Fruit fly (Drosophila melanogaster): ENCODE measurements around the gene CG11498.

CG11498 gene

dm6 chr3R:30195606-30196049 is 35.4 kb upstream of the CG11498 start (continued):
- 0 out of 3 replicates have a peak, but pooled peaks have one; percentile 58 for TF ChIP-seq Mrtf (GFP tag; IDR thresholded peaks at IDR 0.05)
- no peak for TF ChIP-seq grn (GFP tag; optimal IDR thresholded peaks at IDR 0.05)
- no peak for TF ChIP-seq CG8290 (GFP tag; optimal IDR thresholded peaks at IDR 0.05)
- TF ChIP-seq CG8290 (tag; optimal IDR thresholded peaks at IDR 0.05): peak in 1 of 2 experiments; percentile 86
- TF ChIP-seq CG32772 (GFP tag; IDR thresholded peaks at IDR 0.05): 0 out of 2 replicates have a peak, but pooled peaks have one; percentile 20
- no peak for TF ChIP-seq abd-A (tag; optimal IDR thresholded peaks at IDR 0.05)
- peak; percentile 68; the same call in 2 of the 3 replicates for TF ChIP-seq ken (GFP tag; IDR thresholded peaks at IDR 0.05)
- no peak for TF ChIP-seq Opbp (GFP tag; IDR thresholded peaks at IDR 0.05; ENCODE audit: partially characterized antibody)
- no peak for TF ChIP-seq pfk (GFP tag; optimal IDR thresholded peaks at IDR 0.05)
- peak; percentile 58 for TF ChIP-seq cwo (GFP tag; optimal IDR thresholded peaks at IDR 0.05)
- TF ChIP-seq CG9932 (GFP tag; IDR thresholded peaks at IDR 0.05): no peak
- 0 out of 3 replicates have a peak, but pooled peaks have one; percentile 46 for TF ChIP-seq gce (GFP tag; IDR thresholded peaks at IDR 0.05)
- TF ChIP-seq CG4404 (GFP tag; IDR thresholded peaks at IDR 0.05): no peak
- peak; percentile 35; the same call in 1 of the 2 replicates for TF ChIP-seq Bgb (GFP tag; IDR thresholded peaks at IDR 0.05; ENCODE audit: partially characterized antibody)
- peak; percentile 55 for TF ChIP-seq E2f1 (GFP tag; IDR thresholded peaks at IDR 0.05)
- no peak for TF ChIP-seq CG8478 (optimal IDR thresholded peaks at IDR 0.05)
- peak; percentile 45 for TF ChIP-seq Jarid2 (GFP tag; optimal IDR thresholded peaks at IDR 0.05)
- peak; percentile 75 for TF ChIP-seq vvl (GFP tag; IDR thresholded peaks at IDR 0.05)
- peak; percentile 60 for TF ChIP-seq Deaf1 (tag; optimal IDR thresholded peaks at IDR 0.05)
- TF ChIP-seq gsb (GFP tag; IDR thresholded peaks at IDR 0.05): no peak
- TF ChIP-seq jigr1 (GFP tag; IDR thresholded peaks at IDR 0.05): no peak
- no peak for TF ChIP-seq wor (GFP tag; IDR thresholded peaks at IDR 0.05)
- peak; percentile 78 for TF ChIP-seq CTCF (GFP tag; optimal IDR thresholded peaks at IDR 0.05)
- TF ChIP-seq CG10979 (tag; optimal IDR thresholded peaks at IDR 0.05): no peak
- TF ChIP-seq CG2889 (GFP tag; IDR thresholded peaks at IDR 0.05): 0 out of 3 replicates have a peak, but pooled peaks have one; percentile 4
- TF ChIP-seq CG15269 (tag; optimal IDR thresholded peaks at IDR 0.05): peak; percentile 48
- TF ChIP-seq CG42726 (GFP tag; IDR thresholded peaks at IDR 0.05; ENCODE audit: partially characterized antibody): no peak
- no peak for TF ChIP-seq yki (optimal IDR thresholded peaks at IDR 0.05)
- TF ChIP-seq fu2 (GFP tag; optimal IDR thresholded peaks at IDR 0.05): peak; percentile 47
- no peak for TF ChIP-seq crc (GFP tag; optimal IDR thresholded peaks at IDR 0.05)
- TF ChIP-seq row (GFP tag; IDR thresholded peaks at IDR 0.05): peak; percentile 84
- TF ChIP-seq CG33213 (GFP tag; optimal IDR thresholded peaks at IDR 0.05): peak; percentile 6
- peak; percentile 71 for TF ChIP-seq CG16779 (GFP tag; IDR thresholded peaks at IDR 0.05)
- TF ChIP-seq CG12155 (GFP tag; optimal IDR thresholded peaks at IDR 0.05): peak; percentile 7
- TF ChIP-seq prd (optimal IDR thresholded peaks at IDR 0.05): no peak
- TF ChIP-seq prd (GFP tag; IDR thresholded peaks at IDR 0.05): peak; percentile 69
- TF ChIP-seq CG9215 (GFP tag; IDR thresholded peaks at IDR 0.05): no peak
- peak; percentile 67 for TF ChIP-seq kah (GFP tag; optimal IDR thresholded peaks at IDR 0.05)
- TF ChIP-seq Hmr (GFP tag; optimal IDR thresholded peaks at IDR 0.05): peak; percentile 74
- TF ChIP-seq CG7987 (GFP tag; optimal IDR thresholded peaks at IDR 0.05): peak; percentile 36
- TF ChIP-seq CG6854 (GFP tag; optimal IDR thresholded peaks at IDR 0.05): peak; percentile 25
- peak; percentile 14 for TF ChIP-seq Dip3 (GFP tag; optimal IDR thresholded peaks at IDR 0.05)
- no peak for TF ChIP-seq CG18619 (GFP tag; optimal IDR thresholded peaks at IDR 0.05)
- TF ChIP-seq bcd (GFP tag; optimal IDR thresholded peaks at IDR 0.05): peak; percentile 58
- no peak for TF ChIP-seq CG10209 (GFP tag; optimal IDR thresholded peaks at IDR 0.05)
- TF ChIP-seq Dfd (GFP tag; optimal IDR thresholded peaks at IDR 0.05): no peak
- no peak for TF ChIP-seq CG6254 (GFP tag; optimal IDR thresholded peaks at IDR 0.05)
- no peak for TF ChIP-seq CG18011 (GFP tag; optimal IDR thresholded peaks at IDR 0.05)
- peak; percentile 46; the same call in 1 of the 2 replicates for TF ChIP-seq CG14441 (GFP tag; IDR thresholded peaks at IDR 0.05)
- no peak for TF ChIP-seq Sin3A (optimal IDR thresholded peaks at IDR 0.05)
- no peak for TF ChIP-seq NK7.1 (GFP tag; optimal IDR thresholded peaks at IDR 0.05)
- no peak for TF ChIP-seq Mes4 (GFP tag; optimal IDR thresholded peaks at IDR 0.05)
- TF ChIP-seq NfI (GFP tag; optimal IDR thresholded peaks at IDR 0.05): peak; percentile 16
